Worm (Caenorhabditis elegans) whole organism, L3 larva: ENCODE results near the gene nhr-17.

ENCODE experiments used
- ama-1 ChIP-seq: fragments of 150-350 bp; optimal IDR thresholded peaks from 2 replicates; lab custom pipeline; 2018
- ceh-82 ChIP-seq: fragments of 150-350 bp; optimal IDR thresholded peaks from 2 replicates; lab custom pipeline; 2014; ENCODE audit warnings: missing biosample characterization, missing genetic modification characterization
- elt-3 ChIP-seq, 3 experiments: fragments of 150-350 bp in 1 of 3; sonication (generic microtip) in 2 of 3; optimal IDR thresholded peaks; 2 replicates in 2 of 3; 4 replicates in 1 of 3; lab custom pipeline; 2014 to 2017; ENCODE audit warnings: missing biosample characterization in 3 of 3, missing genetic modification characterization in 3 of 3
- eor-1 ChIP-seq, 2 experiments: fragments of 150-350 bp; optimal IDR thresholded peaks; 2 replicates each; lab custom pipeline; 2014 to 2018; ENCODE audit warnings: missing biosample characterization in 2 of 2, missing genetic modification characterization in 2 of 2
- fkh-10 ChIP-seq: sonication (generic microtip); optimal IDR thresholded peaks from 2 replicates; lab custom pipeline; 2017; ENCODE audit warnings: missing biosample characterization, missing genetic modification reagents, missing genetic modification characterization
- fos-1 ChIP-seq: fragments of 150-350 bp; optimal IDR thresholded peaks from 2 replicates; lab custom pipeline; 2014; ENCODE audit warnings: missing biosample characterization, missing genetic modification characterization
- jun-1 ChIP-seq: fragments of 150-350 bp; optimal IDR thresholded peaks from 2 replicates; lab custom pipeline; 2014; ENCODE audit warnings: missing biosample characterization, missing genetic modification reagents, missing genetic modification characterization
- mdl-1 ChIP-seq: fragments of 150-350 bp; optimal IDR thresholded peaks from 2 replicates; lab custom pipeline; 2014; ENCODE audit warnings: missing biosample characterization, missing genetic modification characterization
- nhr-12 ChIP-seq: fragments of 150-350 bp; optimal IDR thresholded peaks from 2 replicates; lab custom pipeline; 2014; ENCODE audit warnings: missing biosample characterization, missing genetic modification characterization
- nhr-23 ChIP-seq: fragments of 150-350 bp; optimal IDR thresholded peaks from 2 replicates; lab custom pipeline; 2014; ENCODE audit warnings: missing biosample characterization, missing genetic modification reagents, missing genetic modification characterization
- ztf-11 ChIP-seq: fragments of 150-350 bp; optimal IDR thresholded peaks from 2 replicates; lab custom pipeline; 2014; ENCODE audit warnings: missing biosample characterization, missing genetic modification characterization

ce11 chrX:12636242-12636641, 31.4 kb downstream of the nhr-17 start:
- no peak for TF ChIP-seq elt-3 (tag; optimal IDR thresholded peaks at IDR 0.05; lab: Kevin White, UChicago)
- TF ChIP-seq jun-1 (tag; lab: Kevin White, UChicago) = no peak
- TF ChIP-seq nhr-12 (tag; lab: Kevin White, UChicago) = no peak
- TF ChIP-seq ztf-11 (tag; lab: Kevin White, UChicago) = no peak
- TF ChIP-seq nhr-23 = no peak
- no peak for TF ChIP-seq ama-1 (lab: Kevin White, UChicago)
- no peak for TF ChIP-seq eor-1 (tag; optimal IDR thresholded peaks at IDR 0.05; lab: Kevin White, UChicago)
- no peak for TF ChIP-seq fkh-10 (GFP tag; lab: Kevin White, UChicago)
- no peak for TF ChIP-seq ceh-82 (tag; lab: Kevin White, UChicago)
- no peak for TF ChIP-seq fos-1 (tag; lab: Kevin White, UChicago)
- no peak for TF ChIP-seq mdl-1 (tag; lab: Kevin White, UChicago)
